Fruit fly (Drosophila melanogaster) whole organism, wandering third instar larva: ENCODE results near the gene Grx1.

Source experiments
- Abd-B ChIP-seq: fragments of >200 bp; optimal IDR thresholded peaks from 2 replicates; lab custom pipeline; 2017; ENCODE audit warnings: missing biosample characterization, missing genetic modification characterization
- CG32264 ChIP-seq: fragments of 200-800 bp; sonication (Bioruptor generic); optimal IDR thresholded peaks from 2 replicates; lab custom pipeline; 2016; ENCODE audit warnings: missing biosample characterization, missing genetic modification characterization
- Dfd ChIP-seq: fragments of >200 bp; optimal IDR thresholded peaks from 2 replicates; lab custom pipeline; 2017; ENCODE audit warnings: missing biosample characterization, missing genetic modification characterization
- Hnf4 ChIP-seq: fragments of 200-800 bp; sonication (Bioruptor generic); optimal IDR thresholded peaks from 2 replicates; lab custom pipeline; 2016; ENCODE audit warnings: missing biosample characterization, mild to moderate bottlenecking, missing genetic modification characterization
- Hr78 ChIP-seq: fragments of >200 bp; optimal IDR thresholded peaks from 2 replicates; lab custom pipeline; 2017; ENCODE audit warnings: missing biosample characterization, missing genetic modification characterization
- Hr83 ChIP-seq: fragments of 200-300 bp; sonication (Bioruptor generic); optimal IDR thresholded peaks from 2 replicates; lab custom pipeline; 2016; ENCODE audit warnings: missing biosample characterization, mild to moderate bottlenecking, missing genetic modification characterization, moderate library complexity; ENCODE audit not compliant: poor library complexity, severe bottlenecking
- Jra ChIP-seq: sonication (Bioruptor generic); optimal IDR thresholded peaks from 2 replicates; lab custom pipeline; 2016; ENCODE audit warnings: missing biosample characterization, missing genetic modification characterization
- Myc ChIP-seq: fragments of >200 bp; optimal IDR thresholded peaks from 2 replicates; lab custom pipeline; 2017
- lola ChIP-seq: fragments of >200 bp; optimal IDR thresholded peaks from 2 replicates; lab custom pipeline; 2017; ENCODE audit warnings: missing biosample characterization, missing genetic modification characterization
- psq ChIP-seq: fragments of 200-800 bp; sonication (Bioruptor generic); optimal IDR thresholded peaks from 3 replicates; lab custom pipeline; 2017; ENCODE audit warnings: missing biosample characterization, mild to moderate bottlenecking, missing genetic modification characterization, moderate library complexity
- usp ChIP-seq: fragments of >200 bp; optimal IDR thresholded peaks from 2 replicates; lab custom pipeline; 2017; ENCODE audit warnings: missing biosample characterization, missing genetic modification characterization
- woc ChIP-seq: sonication (Bioruptor generic); optimal IDR thresholded peaks from 2 replicates; lab custom pipeline; 2016; ENCODE audit warnings: missing biosample characterization, mild to moderate bottlenecking, missing genetic modification characterization

dm6 chr3L:18881613-18882012 is 12.6 kb downstream of the Grx1 start:
- TF ChIP-seq usp (GFP tag; lab: Kevin White, UChicago) = no peak
- no peak for TF ChIP-seq Dfd
- no peak for TF ChIP-seq Myc (lab: Kevin White, UChicago)
- TF ChIP-seq Jra = no peak
- TF ChIP-seq Hr83 = no peak
- TF ChIP-seq CG32264 (GFP tag; lab: Kevin White, UChicago) = no peak
- no peak for TF ChIP-seq lola (GFP tag; lab: Kevin White, UChicago)
- TF ChIP-seq psq (GFP tag; lab: Kevin White, UChicago) = no peak
- TF ChIP-seq Hr78 (GFP tag; lab: Kevin White, UChicago) = no peak
- no peak for TF ChIP-seq Abd-B (GFP tag; lab: Kevin White, UChicago)
- TF ChIP-seq woc (GFP tag; lab: Kevin White, UChicago) = no peak
- no peak for TF ChIP-seq Hnf4 (GFP tag; lab: Kevin White, UChicago)
